Fruit fly (Drosophila melanogaster) whole organism, embryonic: ENCODE measurements around the gene Kif3C.

Experiments used
- Antp ChIP-seq: fragments of 200-800 bp; sonication (Bioruptor generic); optimal IDR thresholded peaks from 3 replicates; lab custom pipeline; 2016; ENCODE audit warnings: missing biosample characterization, missing genetic modification characterization
- Atf3 ChIP-seq: fragments of 200-800 bp; sonication (Bioruptor generic); optimal IDR thresholded peaks from 3 replicates; lab custom pipeline; 2016; ENCODE audit warnings: missing biosample characterization, missing genetic modification characterization
- CG12155 ChIP-seq: fragments of 200-800 bp; sonication (Bioruptor generic); optimal IDR thresholded peaks from 3 replicates; lab custom pipeline; 2016; ENCODE audit warnings: missing biosample characterization, missing genetic modification characterization
- CG14860 ChIP-seq: fragments of 200-800 bp; sonication (Bioruptor generic); IDR thresholded peaks from 3 replicates; pipeline ENCODE4 v1.3.6; 2022; ENCODE audit warnings: missing biosample characterization, missing genetic modification characterization; ENCODE audit not compliant: partially characterized antibody
- CG16863 ChIP-seq: fragments of 200-800 bp; sonication (Bioruptor generic); optimal IDR thresholded peaks from 3 replicates; lab custom pipeline; 2016; ENCODE audit warnings: missing biosample characterization, missing genetic modification characterization
- CG17568 ChIP-seq: fragments of 200-800 bp; sonication (Bioruptor generic); optimal IDR thresholded peaks from 2 replicates; lab custom pipeline; 2018; ENCODE audit warnings: missing biosample characterization, mild to moderate bottlenecking, missing genetic modification characterization, moderate library complexity
- CG17829 ChIP-seq: fragments of 200-800 bp; optimal IDR thresholded peaks from 2 replicates; lab custom pipeline; 2019; ENCODE audit warnings: missing biosample characterization, mild to moderate bottlenecking, missing genetic modification characterization, moderate library complexity
- CG2199 ChIP-seq: fragments of 200-800 bp; sonication (Bioruptor generic); IDR thresholded peaks from 3 replicates; pipeline ENCODE4 v1.3.6; 2022; ENCODE audit warnings: missing biosample characterization, missing genetic modification characterization
- CG2889 ChIP-seq: fragments of 200-800 bp; sonication (Bioruptor generic); IDR thresholded peaks from 3 replicates; pipeline ENCODE4 v1.3.6; 2022; ENCODE audit warnings: missing biosample characterization, missing genetic modification characterization
- CG30020 ChIP-seq: fragments of 200-800 bp; optimal IDR thresholded peaks from 2 replicates; lab custom pipeline; 2019; ENCODE audit warnings: missing biosample characterization, mild to moderate bottlenecking, missing genetic modification characterization, moderate library complexity
- CG31365 ChIP-seq: fragments of 200-800 bp; sonication (Bioruptor generic); optimal IDR thresholded peaks from 2 replicates; lab custom pipeline; 2018; ENCODE audit warnings: missing biosample characterization, mild to moderate bottlenecking, missing genetic modification characterization
- CG31388 ChIP-seq: fragments of 200-800 bp; sonication (Bioruptor generic); optimal IDR thresholded peaks from 2 replicates; lab custom pipeline; 2016; ENCODE audit warnings: missing biosample characterization, missing genetic modification characterization
- CG4617 ChIP-seq: fragments of 200-800 bp; sonication (Bioruptor generic); optimal IDR thresholded peaks from 3 replicates; lab custom pipeline; 2016; ENCODE audit warnings: missing biosample characterization, missing genetic modification characterization, borderline replicate concordance
- CG4707 ChIP-seq: fragments of 200-800 bp; sonication (Bioruptor generic); optimal IDR thresholded peaks from 2 replicates; lab custom pipeline; 2018; ENCODE audit warnings: missing biosample characterization, mild to moderate bottlenecking, missing genetic modification characterization, moderate library complexity
- CG6272 ChIP-seq: fragments of 200-800 bp; sonication (Bioruptor generic); IDR thresholded peaks from 2 replicates; pipeline ENCODE4 v1.3.6; 2022; ENCODE audit warnings: missing biosample characterization, missing genetic modification characterization
- CG7786 ChIP-seq: fragments of 200-800 bp; sonication (Bioruptor generic); optimal IDR thresholded peaks from 2 replicates; lab custom pipeline; 2016; ENCODE audit warnings: missing biosample characterization, missing genetic modification characterization
- CG8089 ChIP-seq: fragments of 200-800 bp; sonication (Bioruptor generic); optimal IDR thresholded peaks from 3 replicates; lab custom pipeline; 2016; ENCODE audit warnings: missing biosample characterization, missing genetic modification characterization
- CTCF ChIP-seq: fragments of 200-800 bp; sonication (Bioruptor generic); optimal IDR thresholded peaks from 2 replicates; lab custom pipeline; 2017; ENCODE audit warnings: missing biosample characterization, mild to moderate bottlenecking, missing genetic modification characterization, moderate library complexity
- Camta ChIP-seq: fragments of 200-800 bp; sonication (Bioruptor generic); optimal IDR thresholded peaks from 2 replicates; lab custom pipeline; 2016; ENCODE audit warnings: missing biosample characterization, missing genetic modification characterization
- CkIIα-i1 ChIP-seq: fragments of 200-800 bp; sonication (Bioruptor generic); IDR thresholded peaks from 2 replicates; pipeline ENCODE4 v1.3.6; 2022; ENCODE audit warnings: missing biosample characterization, missing genetic modification characterization
- CrebB ChIP-seq: fragments of 200-800 bp; sonication (Bioruptor generic); optimal IDR thresholded peaks from 3 replicates; lab custom pipeline; 2018; ENCODE audit warnings: missing biosample characterization, mild to moderate bottlenecking, missing genetic modification characterization
- Dfd ChIP-seq, 2 experiments: fragments of >200 bp; optimal IDR thresholded peaks; 2 replicates each; lab custom pipeline; 2017; ENCODE audit warnings: missing biosample characterization in 2 of 2, missing genetic modification characterization in 2 of 2
- Doc2 ChIP-seq: fragments of 200-800 bp; sonication (Bioruptor generic); IDR thresholded peaks from 2 replicates; pipeline ENCODE4 v1.3.6; 2022; ENCODE audit warnings: missing biosample characterization, missing genetic modification characterization
- Dref ChIP-seq: fragments of 200-800 bp; sonication (Bioruptor generic); IDR thresholded peaks from 2 replicates; pipeline ENCODE4 v1.3.6; 2022; ENCODE audit warnings: missing biosample characterization, missing genetic modification characterization
- Ets65A ChIP-seq: fragments of 200-800 bp; sonication (Bioruptor generic); peaks from one replicate; lab custom pipeline; 2016; ENCODE audit warnings: missing biosample characterization, missing genetic modification characterization
- HLHmδ ChIP-seq: fragments of 200-800 bp; sonication (Bioruptor generic); optimal IDR thresholded peaks from 2 replicates; lab custom pipeline; 2018; ENCODE audit warnings: missing biosample characterization, mild to moderate bottlenecking, missing genetic modification characterization, moderate library complexity
- HmgZ ChIP-seq: fragments of 200-800 bp; sonication (Bioruptor generic); optimal IDR thresholded peaks from 2 replicates; lab custom pipeline; 2018; ENCODE audit warnings: missing biosample characterization, mild to moderate bottlenecking, missing genetic modification characterization
- NfI ChIP-seq: fragments of 200-800 bp; sonication (Bioruptor generic); optimal IDR thresholded peaks from 3 replicates; lab custom pipeline; 2018; ENCODE audit warnings: missing biosample characterization, mild to moderate bottlenecking, missing genetic modification characterization, moderate library complexity
- PHDP ChIP-seq: fragments of 200-800 bp; sonication (Bioruptor generic); optimal IDR thresholded peaks from 3 replicates; lab custom pipeline; 2018; ENCODE audit warnings: missing biosample characterization, mild to moderate bottlenecking, missing genetic modification characterization, moderate library complexity
- Sry-δ ChIP-seq: fragments of 200-800 bp; sonication (Bioruptor generic); optimal IDR thresholded peaks from 2 replicates; lab custom pipeline; 2016; ENCODE audit warnings: missing biosample characterization, missing genetic modification characterization
- abd-A ChIP-seq: fragments of 200-800 bp; sonication (Bioruptor generic); optimal IDR thresholded peaks from 3 replicates; lab custom pipeline; 2019; ENCODE audit warnings: missing biosample characterization, mild to moderate bottlenecking, missing genetic modification characterization, moderate library complexity
- fd64A ChIP-seq: fragments of 200-800 bp; sonication (Bioruptor generic); optimal IDR thresholded peaks from 3 replicates; lab custom pipeline; 2018; ENCODE audit warnings: missing biosample characterization, mild to moderate bottlenecking, missing genetic modification characterization
- gro ChIP-seq: fragments of 200-800 bp; sonication (Bioruptor generic); optimal IDR thresholded peaks from 2 replicates; lab custom pipeline; 2016; ENCODE audit warnings: missing biosample characterization, missing genetic modification characterization
- hb ChIP-seq: fragments of 200-800 bp; sonication (Bioruptor generic); IDR thresholded peaks from 3 replicates; pipeline ENCODE4 v1.3.6; 2022; ENCODE audit warnings: missing biosample characterization, missing genetic modification characterization; ENCODE audit not compliant: partially characterized antibody
- hth ChIP-seq: fragments of >200 bp; optimal IDR thresholded peaks from 2 replicates; lab custom pipeline; 2017; ENCODE audit warnings: inconsistent platforms
- ind ChIP-seq: fragments of 200-800 bp; sonication (Bioruptor generic); optimal IDR thresholded peaks from 3 replicates; lab custom pipeline; 2016; ENCODE audit warnings: missing biosample characterization, missing genetic modification characterization
- lbe ChIP-seq: fragments of 200-800 bp; sonication (Bioruptor generic); optimal IDR thresholded peaks from 2 replicates; lab custom pipeline; 2016; ENCODE audit warnings: missing biosample characterization, mild to moderate bottlenecking, missing genetic modification characterization
- lmd ChIP-seq: fragments of 200-800 bp; sonication (Bioruptor generic); IDR thresholded peaks from 2 replicates; pipeline ENCODE4 v1.3.6; 2022; ENCODE audit warnings: missing biosample characterization, missing genetic modification characterization
- mld ChIP-seq: fragments of 200-800 bp; sonication (Bioruptor generic); IDR thresholded peaks from 3 replicates; pipeline ENCODE4 v1.3.6; 2022; ENCODE audit warnings: missing biosample characterization, missing genetic modification characterization; ENCODE audit not compliant: partially characterized antibody
- nau ChIP-seq: fragments of 200-800 bp; sonication (Bioruptor generic); optimal IDR thresholded peaks from 3 replicates; lab custom pipeline; 2017; ENCODE audit warnings: missing biosample characterization, mild to moderate bottlenecking, missing genetic modification characterization, missing genetic modification reagents
- odd ChIP-seq: fragments of 200-800 bp; sonication (Bioruptor generic); optimal IDR thresholded peaks from 2 replicates; lab custom pipeline; 2017; ENCODE audit warnings: missing biosample characterization, mild to moderate bottlenecking, missing genetic modification characterization
- otp ChIP-seq: fragments of 200-800 bp; sonication (Bioruptor generic); IDR thresholded peaks from 3 replicates; pipeline ENCODE4, ENCODE4 v1.3.6; 2022; ENCODE audit warnings: missing biosample characterization, missing genetic modification characterization
- p53 ChIP-seq: fragments of 200-800 bp; sonication (Bioruptor generic); optimal IDR thresholded peaks from 2 replicates; lab custom pipeline; 2016; ENCODE audit warnings: missing biosample characterization, missing genetic modification characterization
- pb ChIP-seq: fragments of 200-800 bp; sonication (Bioruptor generic); optimal IDR thresholded peaks from 3 replicates; lab custom pipeline; 2016; ENCODE audit warnings: missing biosample characterization, missing genetic modification characterization
- psq ChIP-seq: fragments of 200-800 bp; sonication (Bioruptor generic); optimal IDR thresholded peaks from 2 replicates; lab custom pipeline; 2017; ENCODE audit warnings: missing biosample characterization, missing genetic modification characterization
- pum ChIP-seq: fragments of 200-800 bp; sonication (Bioruptor generic); optimal IDR thresholded peaks from 2 replicates; lab custom pipeline; 2016; ENCODE audit warnings: missing biosample characterization, missing genetic modification characterization
- pzg ChIP-seq: fragments of 200-800 bp; sonication (Bioruptor generic); optimal IDR thresholded peaks from 3 replicates; lab custom pipeline; 2018; ENCODE audit warnings: missing biosample characterization, mild to moderate bottlenecking, missing genetic modification characterization, moderate library complexity
- tgo ChIP-seq: fragments of 200-800 bp; sonication (Bioruptor generic); IDR thresholded peaks from 3 replicates; pipeline ENCODE4 v1.3.6; 2022; ENCODE audit warnings: missing biosample characterization, missing genetic modification characterization
- tio ChIP-seq: fragments of 200-800 bp; sonication (Bioruptor generic); optimal IDR thresholded peaks from 2 replicates; lab custom pipeline; 2017; ENCODE audit warnings: missing biosample characterization, missing genetic modification characterization, inconsistent platforms
- tx ChIP-seq: fragments of 200-800 bp; sonication (Bioruptor generic); optimal IDR thresholded peaks from 2 replicates; lab custom pipeline; 2016; ENCODE audit warnings: missing biosample characterization, missing genetic modification characterization
- yki ChIP-seq: fragments of >200 bp; optimal IDR thresholded peaks from 3 replicates; lab custom pipeline; 2018

Kif3C gene

DNA sequence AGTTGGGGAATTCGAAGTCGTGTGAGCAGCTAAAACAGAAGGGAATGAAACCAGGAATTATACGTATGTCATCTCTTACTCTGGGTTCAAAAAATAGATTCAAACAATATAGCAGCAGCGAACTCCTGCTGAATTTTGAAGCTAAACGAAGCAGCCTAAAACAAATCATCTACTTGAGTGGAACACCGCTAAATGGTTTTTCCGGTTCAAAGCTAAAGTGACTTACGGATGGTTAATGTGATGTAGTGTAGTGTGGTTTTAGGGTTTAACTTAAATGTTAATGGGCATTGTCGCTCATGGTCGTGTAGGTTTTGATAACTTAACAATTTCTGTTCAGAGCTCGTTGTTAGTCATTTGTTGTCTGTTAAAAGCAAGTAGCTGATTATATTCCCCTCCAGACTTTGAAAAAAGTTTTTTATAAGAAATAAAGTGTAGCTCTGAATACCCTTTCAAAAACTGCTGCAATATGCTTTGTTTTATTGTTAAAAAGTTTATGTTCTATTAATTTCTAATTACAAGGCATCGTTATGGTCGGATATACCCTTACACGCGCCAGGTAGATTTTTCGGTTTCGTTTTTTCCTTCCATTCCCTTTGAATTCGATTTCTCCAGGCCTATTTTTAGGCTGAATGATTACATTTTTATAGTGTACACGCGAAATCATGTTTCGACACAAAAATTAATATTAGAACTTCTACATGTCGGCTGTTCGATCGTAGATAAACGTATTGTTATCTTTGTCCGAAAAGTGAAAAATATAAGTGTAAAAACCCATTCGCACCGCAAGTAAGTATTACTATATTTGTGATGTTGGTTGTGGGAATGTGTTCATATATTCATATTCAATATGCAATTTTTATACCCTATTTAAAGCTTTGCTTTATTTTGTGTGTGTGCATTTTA is 34.1 kb upstream of the Kif3C start (continued):
- TF ChIP-seq fd64A (no peak), CG17568 (GFP tag; lab: Kevin White, UChicago) (peak; percentile 94), Camta (GFP tag; lab: Kevin White, UChicago) (peak; percentile 95), pzg (GFP tag; lab: Kevin White, UChicago) (no peak), CG31365 (tag; lab: Kevin White, UChicago) (peak; percentile 88), CG4617 (GFP tag; lab: Kevin White, UChicago) (peak; percentile 79), otp (GFP tag; lab: Robert Waterston, UW) (no peak), Ets65A (GFP tag; lab: Kevin White, UChicago) (peak; percentile 99), CG4707 (GFP tag; lab: Kevin White, UChicago) (peak; percentile 82), CG12155 (peak; percentile 89), Sry-δ (GFP tag; lab: Kevin White, UChicago) (peak; percentile 53), pb (peak; percentile 83), CG2889 (no peak), Dref (GFP tag; lab: Robert Waterston, UW) (no peak), nau (GFP tag; lab: Kevin White, UChicago) (peak; percentile 90), lbe (peak; percentile 82), abd-A (tag; lab: Kevin White, UChicago) (no peak), CkIIα-i1 (GFP tag; lab: Robert Waterston, UW) (no peak), odd (peak; percentile 83), CG8089 (GFP tag; lab: Kevin White, UChicago) (peak; percentile 89), HLHmδ (GFP tag; lab: Kevin White, UChicago) (no peak), CG2199 (GFP tag; lab: Robert Waterston, UW) (peak; percentile 94), Doc2 (GFP tag; lab: Robert Waterston, UW) (no peak), mld (no peak), p53 (GFP tag; lab: Kevin White, UChicago) (peak; percentile 85), lmd (no peak), CG16863 (GFP tag; lab: Kevin White, UChicago) (peak; percentile 92), psq (GFP tag; lab: Kevin White, UChicago) (peak; percentile 84), tio (GFP tag; lab: Kevin White, UChicago) (peak; percentile 92), CG14860 (GFP tag; lab: Robert Waterston, UW) (no peak), CG6272 (GFP tag; lab: Robert Waterston, UW) (no peak), Atf3 (peak; percentile 93), yki (no peak), ind (GFP tag; lab: Kevin White, UChicago) (peak; percentile 88), HmgZ (tag; lab: Kevin White, UChicago) (peak; percentile 89), CG17829 (tag; lab: Kevin White, UChicago) (peak; percentile 97), PHDP (tag; lab: Kevin White, UChicago) (peak; percentile 95), pum (peak; percentile 92), CG7786 (peak; percentile 95), CG30020 (tag; lab: Kevin White, UChicago) (peak; percentile 59), hb (GFP tag; lab: Robert Waterston, UW) (no peak), CG31388 (GFP tag; lab: Kevin White, UChicago) (peak; percentile 74), CTCF (peak; percentile 78), Dfd (GFP tag; optimal IDR thresholded peaks at IDR 0.05; lab: Kevin White, UChicago) (no peak), tx (GFP tag; lab: Kevin White, UChicago) (peak; percentile 93), gro (GFP tag; lab: Kevin White, UChicago) (peak; percentile 83), NfI (GFP tag; lab: Kevin White, UChicago) (peak; percentile 91), tgo (GFP tag; lab: Robert Waterston, UW) (no peak; the same call in 2 of the 3 replicates), hth (lab: Kevin White, UChicago) (no peak), Antp (GFP tag; lab: Kevin White, UChicago) (peak; percentile 89), CrebB (tag; lab: Kevin White, UChicago) (peak; percentile 86)
